Fruit fly (Drosophila melanogaster) whole organism: ENCODE measurements around the gene CDase.

Source experiments
- CG8478 ChIP-seq: fragments of >200 bp; optimal IDR thresholded peaks from 2 replicates; lab custom pipeline; 2018; ENCODE audit warnings: inconsistent platforms
- Dll ChIP-seq: fragments of >200 bp; optimal IDR thresholded peaks from 2 replicates; lab custom pipeline; 2017
- EcR ChIP-seq, 2 experiments: fragments of >200 bp; optimal IDR thresholded peaks; 2 replicates each; lab custom pipeline; 2017; ENCODE audit warnings: missing biosample characterization in 2 of 2, missing genetic modification characterization in 2 of 2, missing genetic modification reagents in 2 of 2
- pan ChIP-seq: fragments of >200 bp; optimal IDR thresholded peaks from 2 replicates; lab custom pipeline; 2017
- psq ChIP-seq: fragments of >200 bp; optimal IDR thresholded peaks from 2 replicates; lab custom pipeline; 2017
- usp ChIP-seq: fragments of >200 bp; optimal IDR thresholded peaks from 2 replicates; lab custom pipeline; 2017; ENCODE audit warnings: missing biosample characterization, missing genetic modification characterization, mixed read lengths

DNA sequence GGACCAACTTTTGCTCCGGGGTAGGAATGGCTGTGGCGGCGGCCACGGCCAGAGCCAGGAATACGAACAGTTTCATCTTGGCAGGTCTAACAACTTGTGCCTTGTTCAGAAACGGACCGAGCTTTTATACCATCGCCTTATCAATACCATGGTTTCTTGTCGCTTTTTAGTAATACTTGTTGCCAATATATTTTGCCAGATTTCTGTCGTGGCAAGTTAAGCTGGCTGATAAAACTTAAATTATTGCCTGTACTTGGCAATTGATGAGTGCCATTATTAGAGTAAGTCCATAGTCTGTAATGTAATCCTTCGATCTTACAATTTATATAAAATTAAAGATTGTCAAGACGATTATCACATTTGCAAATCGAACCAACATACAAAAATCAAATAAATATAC, 28.5 kb downstream of the CDase start, which contains the start of gene Jon99Fii:
- TF ChIP-seq psq (lab: Kevin White, UChicago) (no peak), pan (lab: Kevin White, UChicago) (no peak), Dll (lab: Kevin White, UChicago) (no peak), usp (GFP tag; lab: Kevin White, UChicago) (no peak), CG8478 (lab: Kevin White, UChicago) (no peak), EcR (GFP tag; optimal IDR thresholded peaks at IDR 0.05; lab: Kevin White, UChicago) (no peak)
